Worm (Caenorhabditis elegans): Measurements from ENCODE around the gene T01C4.8.
A peak's percentile ranks its signal among the peaks of the same experiment; 100 is the strongest.

T01C4.8 gene

ce11 chrV:7153046-7153445 is 23.7 kb upstream of the T01C4.8 start, which contains the start of gene fat-7:
Gene fat-7 (minus strand): TSS chrV:7153146.
- no peak for TF ChIP-seq nhr-232 (tag; optimal IDR thresholded peaks at IDR 0.05)
- no peak for TF ChIP-seq ceh-24 (tag; optimal IDR thresholded peaks at IDR 0.05)
- TF ChIP-seq T23F11.4 (GFP tag; optimal IDR thresholded peaks at IDR 0.05), result no peak
- TF ChIP-seq ref-2 (tag; optimal IDR thresholded peaks at IDR 0.05), result no peak
- no peak for TF ChIP-seq ceh-2 (tag; optimal IDR thresholded peaks at IDR 0.05)
- TF ChIP-seq pag-3 (tag; optimal IDR thresholded peaks at IDR 0.05; ENCODE audit: borderline replicate concordance), result no peak
- TF ChIP-seq ztf-16 (tag; optimal IDR thresholded peaks at IDR 0.05), result no peak
- TF ChIP-seq hlh-30 (tag; optimal IDR thresholded peaks at IDR 0.05; ENCODE audit: insufficient read depth), result no peak
- TF ChIP-seq rnt-1 (tag; optimal IDR thresholded peaks at IDR 0.05), result no peak
- TF ChIP-seq unc-42 (tag; optimal IDR thresholded peaks at IDR 0.05), result no peak
- no peak for TF ChIP-seq K09A11.1 (tag; optimal IDR thresholded peaks at IDR 0.05; ENCODE audit: insufficient read depth)
- TF ChIP-seq F13H6.1 (tag; optimal IDR thresholded peaks at IDR 0.05), result no peak

ce11 chrV:7150570-7150969 is 21.2 kb upstream of the T01C4.8 start, which contains the start of gene F10D2.8:
Gene F10D2.8 (minus strand): TSS chrV:7150714.
- TF ChIP-seq elt-2 (tag; optimal IDR thresholded peaks at IDR 0.05), result peak; percentile 90
- no peak for TF ChIP-seq sox-2 (GFP tag; IDR thresholded peaks at IDR 0.05)

ce11 chrV:7147370-7147769 is 18.0 kb upstream of the T01C4.8 start, which contains the start of gene ugt-38:
Gene ugt-38 (minus strand): TSS chrV:7147470.
- TF ChIP-seq ztf-16 (tag; optimal IDR thresholded peaks at IDR 0.05) (no peak), pros-1 (tag; optimal IDR thresholded peaks at IDR 0.05) (no peak), ceh-24 (tag; optimal IDR thresholded peaks at IDR 0.05) (no peak), F13H6.1 (tag; optimal IDR thresholded peaks at IDR 0.05) (no peak), odd-2 (tag; optimal IDR thresholded peaks at IDR 0.05) (no peak), tbx-2 (tag; optimal IDR thresholded peaks at IDR 0.05) (no peak), unc-55 (GFP tag; optimal IDR thresholded peaks at IDR 0.05) (no peak), ceh-48 (tag; optimal IDR thresholded peaks at IDR 0.05) (no peak), C38D4.7 (GFP tag; optimal IDR thresholded peaks at IDR 0.05) (no peak), nfya-1 (tag; optimal IDR thresholded peaks at IDR 0.05) (no peak), ama-1 (optimal IDR thresholded peaks at IDR 0.05) (no peak), sox-4 (tag; optimal IDR thresholded peaks at IDR 0.05) (no peak), T23F11.4 (GFP tag; optimal IDR thresholded peaks at IDR 0.05) (no peak), ets-4 (tag; optimal IDR thresholded peaks at IDR 0.05) (no peak), unc-42 (tag; optimal IDR thresholded peaks at IDR 0.05) (no peak), hlh-8 (tag; optimal IDR thresholded peaks at IDR 0.05) (no peak)

- TF ChIP-seq K09A11.1 (tag; optimal IDR thresholded peaks at IDR 0.05; ENCODE audit: insufficient read depth), result no peak
- TF ChIP-seq ceh-14 (tag; optimal IDR thresholded peaks at IDR 0.05), result no peak
- TF ChIP-seq hlh-30 (tag; optimal IDR thresholded peaks at IDR 0.05; ENCODE audit: insufficient read depth), result no peak
- no peak for TF ChIP-seq syd-9 (tag; optimal IDR thresholded peaks at IDR 0.05)
- no peak for TF ChIP-seq ceh-34 (tag; optimal IDR thresholded peaks at IDR 0.05)
- no peak for TF ChIP-seq tbx-2 (tag; optimal IDR thresholded peaks at IDR 0.05)
- no peak for TF ChIP-seq mec-3 (tag; optimal IDR thresholded peaks at IDR 0.05; ENCODE audit: borderline replicate concordance)
Measured at ce11 chrV:7145250-7145850, 16.0 kb upstream of the T01C4.8 start, which contains the start of gene ugt-37. Gene ugt-37 (minus strand): TSS chrV:7145318.

ce11 chrV:7142661-7143060 is 13.3 kb upstream of the T01C4.8 start:
- TF ChIP-seq ceh-19 (GFP tag; optimal IDR thresholded peaks at IDR 0.05) (no peak), elt-2 (tag; optimal IDR thresholded peaks at IDR 0.05) (peak; percentile 0)

- TF ChIP-seq ahr-1 (tag; optimal IDR thresholded peaks at IDR 0.05), result no peak
- no peak for TF ChIP-seq hlh-6 (tag; optimal IDR thresholded peaks at IDR 0.05)
- TF ChIP-seq syd-9 (tag; optimal IDR thresholded peaks at IDR 0.05), result no peak
- no peak for TF ChIP-seq K02D7.2 (tag; optimal IDR thresholded peaks at IDR 0.05)
- no peak for TF ChIP-seq tbx-2 (tag; optimal IDR thresholded peaks at IDR 0.05)
- TF ChIP-seq ceh-2 (tag; optimal IDR thresholded peaks at IDR 0.05), result no peak
- TF ChIP-seq gmeb-2 (tag; optimal IDR thresholded peaks at IDR 0.05), result no peak
- TF ChIP-seq ceh-45 (GFP tag; IDR thresholded peaks at IDR 0.05), result no peak
- no peak for TF ChIP-seq nhr-11 (tag; optimal IDR thresholded peaks at IDR 0.05)
- no peak for TF ChIP-seq dmd-4 (tag; optimal IDR thresholded peaks at IDR 0.05; ENCODE audit: borderline replicate concordance)
- no peak for TF ChIP-seq ceh-31 (tag; optimal IDR thresholded peaks at IDR 0.05)
- TF ChIP-seq dve-1 (tag; optimal IDR thresholded peaks at IDR 0.05), result no peak
- no peak for TF ChIP-seq ceh-48 (tag; optimal IDR thresholded peaks at IDR 0.05)
- TF ChIP-seq fax-1 (tag; optimal IDR thresholded peaks at IDR 0.05), result no peak
- no peak for TF ChIP-seq ama-1 (optimal IDR thresholded peaks at IDR 0.05)
Measured at ce11 chrV:7141864-7142263, 12.5 kb upstream of the T01C4.8 start, which contains the start of gene ugt-40. Gene ugt-40 (minus strand): TSS chrV:7141964.

Data from whole organism, late embryonic.